Fruit fly (Drosophila melanogaster): ENCODE results near the gene CG9360.

Gene CG9360

dm6 chrX:11792415-11793328, 28.3 kb upstream of the CG9360 start, which contains the start of gene CkIIbeta (continued):
- TF ChIP-seq CG6792 (GFP tag; optimal IDR thresholded peaks at IDR 0.05) (peak; percentile 28), Gug (GFP tag; IDR thresholded peaks at IDR 0.05) (no peak), pdm3 (GFP tag; optimal IDR thresholded peaks at IDR 0.05) (no peak), acj6 (GFP tag; optimal IDR thresholded peaks at IDR 0.05) (no peak), spab (GFP tag; optimal IDR thresholded peaks at IDR 0.05) (no peak), CG10631 (GFP tag; optimal IDR thresholded peaks at IDR 0.05) (peak; percentile 1), Sox14 (GFP tag; optimal IDR thresholded peaks at IDR 0.05) (peak; percentile 44), CG16779 (tag; optimal IDR thresholded peaks at IDR 0.05) (peak; percentile 31), lz (GFP tag; optimal IDR thresholded peaks at IDR 0.05) (peak; percentile 23), CG6163 (GFP tag; IDR thresholded peaks at IDR 0.05) (no peak), svp (GFP tag) (peak; percentile 66), esn (GFP tag; optimal IDR thresholded peaks at IDR 0.05) (peak; percentile 39), CG31627 (GFP tag; optimal IDR thresholded peaks at IDR 0.05) (peak; percentile 37), CG32006 (GFP tag; optimal IDR thresholded peaks at IDR 0.05) (no peak), CG3032 (tag; optimal IDR thresholded peaks at IDR 0.05) (no peak), cyc (GFP tag; optimal IDR thresholded peaks at IDR 0.05) (peak; percentile 17), net (GFP tag; optimal IDR thresholded peaks at IDR 0.05) (no peak), CG6808 (GFP tag; optimal IDR thresholded peaks at IDR 0.05) (peak; percentile 22), eg (GFP tag; IDR thresholded peaks at IDR 0.05) (no peak), Smox (GFP tag; optimal IDR thresholded peaks at IDR 0.05) (no peak), Blimp-1 (GFP tag; optimal IDR thresholded peaks at IDR 0.05) (no peak), Sox15 (GFP tag; optimal IDR thresholded peaks at IDR 0.05) (no peak), ss (GFP tag; optimal IDR thresholded peaks at IDR 0.05) (peak; percentile 30 to 46), topi (GFP tag; optimal IDR thresholded peaks at IDR 0.05) (peak; percentile 36), CG11294 (GFP tag; IDR thresholded peaks at IDR 0.05) (no peak), Eip93F (GFP tag; optimal IDR thresholded peaks at IDR 0.05) (no peak)

dm6 chrX:11788187-11788870, 23.9 kb upstream of the CG9360 start:
- TF ChIP-seq topi (GFP tag; optimal IDR thresholded peaks at IDR 0.05) (peak; percentile 87), cyc (GFP tag; optimal IDR thresholded peaks at IDR 0.05) (peak; percentile 83), Met (GFP tag; optimal IDR thresholded peaks at IDR 0.05) (peak; percentile 86), fd85E (GFP tag; optimal IDR thresholded peaks at IDR 0.05) (peak; percentile 55), Eip93F (GFP tag; optimal IDR thresholded peaks at IDR 0.05) (peak; percentile 79), CG3919 (GFP tag; optimal IDR thresholded peaks at IDR 0.05) (peak; percentile 86), CG10669 (GFP tag; optimal IDR thresholded peaks at IDR 0.05) (peak; percentile 85), CG16779 (tag; optimal IDR thresholded peaks at IDR 0.05) (peak; percentile 77), Lpt (GFP tag; optimal IDR thresholded peaks at IDR 0.05) (peak; percentile 77), Eip75B (GFP tag; optimal IDR thresholded peaks at IDR 0.05) (peak; percentile 86), salr (GFP tag; optimal IDR thresholded peaks at IDR 0.05) (peak; percentile 70 to 76), achi (GFP tag; optimal IDR thresholded peaks at IDR 0.05) (peak; percentile 83), Smox (GFP tag; optimal IDR thresholded peaks at IDR 0.05) (peak; percentile 85), Gug (GFP tag; IDR thresholded peaks at IDR 0.05) (peak; percentile 81), Hr39 (GFP tag; optimal IDR thresholded peaks at IDR 0.05) (peak; percentile 82), CG15336 (GFP tag; IDR thresholded peaks at IDR 0.05) (peak; percentile 89), CG10631 (GFP tag; optimal IDR thresholded peaks at IDR 0.05) (peak; percentile 82), CG32006 (GFP tag; optimal IDR thresholded peaks at IDR 0.05) (peak; percentile 94), CG34406 (GFP tag; optimal IDR thresholded peaks at IDR 0.05) (peak; percentile 78), CG11294 (GFP tag; IDR thresholded peaks at IDR 0.05) (peak; percentile 65), Blimp-1 (GFP tag; optimal IDR thresholded peaks at IDR 0.05) (peak; percentile 49), acj6 (GFP tag; optimal IDR thresholded peaks at IDR 0.05) (peak; percentile 88), CG11762 (GFP tag; optimal IDR thresholded peaks at IDR 0.05; ENCODE audit: insufficient read depth) (peak; percentile 76), CG6808 (GFP tag; optimal IDR thresholded peaks at IDR 0.05) (peak; percentile 76), net (GFP tag; optimal IDR thresholded peaks at IDR 0.05) (peak; percentile 82), CG9139 (GFP tag; optimal IDR thresholded peaks at IDR 0.05) (peak; percentile 52), Sox15 (GFP tag; optimal IDR thresholded peaks at IDR 0.05) (peak; percentile 71), CG6792 (GFP tag; optimal IDR thresholded peaks at IDR 0.05) (peak; percentile 83), fkh (GFP tag; optimal IDR thresholded peaks at IDR 0.05) (no peak), fd59A (GFP tag; optimal IDR thresholded peaks at IDR 0.05) (peak; percentile 73), OdsH (GFP tag; optimal IDR thresholded peaks at IDR 0.05) (peak; percentile 89), dsx (GFP tag; optimal IDR thresholded peaks at IDR 0.05; ENCODE audit: poor library complexity, severe bottlenecking) (peak; percentile 85), svp (GFP tag) (peak; percentile 96), CG8632 (GFP tag; optimal IDR thresholded peaks at IDR 0.05) (peak; percentile 79)
